Worm (Caenorhabditis elegans) whole organism, L4/young adult: ENCODE measurements around the gene trcs-2.

ENCODE experiments used
- W03F9.2 ChIP-seq: fragments of 150-350 bp; optimal IDR thresholded peaks from 2 replicates; lab custom pipeline; 2014; ENCODE audit warnings: missing biosample characterization, missing genetic modification characterization
- dao-5 ChIP-seq: sonication (generic microtip); optimal IDR thresholded peaks from 2 replicates; lab custom pipeline; 2016; ENCODE audit warnings: missing genotype, missing genetic modification characterization, moderate library complexity, missing compliant biosample characterization
- him-1 ChIP-seq: sonication (generic microtip); optimal IDR thresholded peaks from 2 replicates; lab custom pipeline; 2016; ENCODE audit warnings: missing genotype, missing genetic modification reagents, missing genetic modification characterization, missing compliant biosample characterization

DNA sequence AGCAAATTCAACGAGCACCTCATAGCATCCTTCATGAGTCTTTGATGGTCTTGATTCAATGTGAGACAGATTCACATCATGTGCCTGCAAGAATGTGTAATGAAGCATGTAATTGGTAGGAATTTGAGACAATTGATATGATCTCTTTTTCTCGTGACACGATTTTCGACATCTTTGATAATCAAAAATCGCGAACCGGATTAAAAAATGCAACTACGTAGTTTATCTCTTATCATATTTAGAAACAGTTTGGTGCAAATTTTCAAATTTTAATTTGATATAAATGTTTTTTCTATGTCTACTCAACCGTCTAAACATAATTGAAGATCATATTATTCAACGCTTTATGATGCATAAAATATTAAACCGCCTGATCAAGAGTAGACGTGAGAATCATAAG lies 42.1 kb downstream of the trcs-2 start:
- TF ChIP-seq him-1: no peak
- TF ChIP-seq dao-5 (tag; lab: Kevin White, UChicago): no peak
- no peak for TF ChIP-seq W03F9.2
